Worm (Caenorhabditis elegans): ENCODE data around the gene M01B2.12.

Gene M01B2.12

ce11 chrV:15303625-15304024, 39.6 kb upstream of the M01B2.12 start, which contains the start of gene srx-48:
Gene srx-48, minus strand, starts transcription at chrV:15303725.
- TF ChIP-seq lin-14 (GFP tag; optimal IDR thresholded peaks at IDR 0.05) (no peak), pax-3 (tag; optimal IDR thresholded peaks at IDR 0.05) (peak; percentile 67)

ce11 chrV:15298597-15298996, 34.6 kb upstream of the M01B2.12 start, which contains the start of gene cpr-3:
Gene cpr-3, minus strand, starts transcription at chrV:15298700.
- TF ChIP-seq ceh-63 (GFP tag; optimal IDR thresholded peaks at IDR 0.05): no peak
- TF ChIP-seq mep-1 (tag; optimal IDR thresholded peaks at IDR 0.05): no peak
- TF ChIP-seq lin-35 (GFP tag; optimal IDR thresholded peaks at IDR 0.05): no peak
- no peak for TF ChIP-seq fkh-4 (tag; optimal IDR thresholded peaks at IDR 0.05; ENCODE audit: borderline replicate concordance)
- TF ChIP-seq hlh-4 (tag; optimal IDR thresholded peaks at IDR 0.05): no peak
- TF ChIP-seq elt-2 (tag; optimal IDR thresholded peaks at IDR 0.05): peak; percentile 100
- TF ChIP-seq nhr-77 (tag; optimal IDR thresholded peaks at IDR 0.05): no peak
- no peak for TF ChIP-seq nhr-47 (tag; optimal IDR thresholded peaks at IDR 0.05)
- TF ChIP-seq ceh-88 (GFP tag; IDR thresholded peaks at IDR 0.05): no peak
- no peak for TF ChIP-seq ama-1 (optimal IDR thresholded peaks at IDR 0.05)
- TF ChIP-seq sptf-1 (tag; optimal IDR thresholded peaks at IDR 0.05): no peak
- TF ChIP-seq lin-13 (GFP tag; optimal IDR thresholded peaks at IDR 0.05): no peak
- no peak for TF ChIP-seq irx-1 (tag; optimal IDR thresholded peaks at IDR 0.05)
- no peak for TF ChIP-seq F16B12.6 (tag; optimal IDR thresholded peaks at IDR 0.05)
- no peak for TF ChIP-seq nhr-19 (GFP tag; conservative IDR thresholded peaks at IDR 0.05)
- no peak for TF ChIP-seq xbp-1 (tag; optimal IDR thresholded peaks at IDR 0.05)
- TF ChIP-seq ets-5 (GFP tag; IDR thresholded peaks at IDR 0.05): no peak
- no peak for TF ChIP-seq nhr-76 (tag; optimal IDR thresholded peaks at IDR 0.05)
- TF ChIP-seq vab-15 (tag; optimal IDR thresholded peaks at IDR 0.05): no peak
- no peak for TF ChIP-seq zag-1 (tag; optimal IDR thresholded peaks at IDR 0.05)
- TF ChIP-seq egl-27 (tag; optimal IDR thresholded peaks at IDR 0.05): no peak
- TF ChIP-seq nhr-71 (tag; optimal IDR thresholded peaks at IDR 0.05): peak; percentile 30
- TF ChIP-seq fkh-8 (tag; optimal IDR thresholded peaks at IDR 0.05): no peak
- no peak for TF ChIP-seq unc-62 (GFP tag; optimal IDR thresholded peaks at IDR 0.05)
- TF ChIP-seq aly-2 (tag; optimal IDR thresholded peaks at IDR 0.05): no peak
- no peak for TF ChIP-seq pag-3 (tag; optimal IDR thresholded peaks at IDR 0.05; ENCODE audit: borderline replicate concordance, insufficient read depth)
- TF ChIP-seq ztf-11 (tag; optimal IDR thresholded peaks at IDR 0.05): no peak
- TF ChIP-seq unc-130 (tag; optimal IDR thresholded peaks at IDR 0.05): no peak
- TF ChIP-seq dsc-1 (tag; optimal IDR thresholded peaks at IDR 0.05): no peak
- TF ChIP-seq elt-3 (tag; optimal IDR thresholded peaks at IDR 0.05): no peak
- no peak for TF ChIP-seq snpc-4 (tag; optimal IDR thresholded peaks at IDR 0.05)
- TF ChIP-seq sox-4 (tag; optimal IDR thresholded peaks at IDR 0.05): no peak
- no peak for TF ChIP-seq skn-1 (tag; optimal IDR thresholded peaks at IDR 0.05)
- no peak for TF ChIP-seq hlh-17 (GFP tag; optimal IDR thresholded peaks at IDR 0.05; ENCODE audit: borderline replicate concordance)
- TF ChIP-seq unc-86 (tag; optimal IDR thresholded peaks at IDR 0.05): no peak
- TF ChIP-seq jun-1 (tag; optimal IDR thresholded peaks at IDR 0.05): peak; percentile 75
- no peak for TF ChIP-seq lin-15B (tag; optimal IDR thresholded peaks at IDR 0.05)
- TF ChIP-seq hpl-2 (GFP tag; optimal IDR thresholded peaks at IDR 0.05): no peak
- TF ChIP-seq ces-1 (GFP tag; optimal IDR thresholded peaks at IDR 0.05): no peak
- no peak for TF ChIP-seq unc-98 (GFP tag; IDR thresholded peaks at IDR 0.05)
- peak; percentile 52 for TF ChIP-seq nhr-20 (tag; optimal IDR thresholded peaks at IDR 0.05)
- no peak for TF ChIP-seq mdl-1 (tag; optimal IDR thresholded peaks at IDR 0.05)
- no peak for TF ChIP-seq nhr-85 (tag)
- no peak for TF ChIP-seq nhr-12 (tag; optimal IDR thresholded peaks at IDR 0.05)
- TF ChIP-seq nhr-90 (tag; optimal IDR thresholded peaks at IDR 0.05; ENCODE audit: poor library complexity): peak; percentile 19
- no peak for TF ChIP-seq blmp-1 (tag; optimal IDR thresholded peaks at IDR 0.05)
- no peak for TF ChIP-seq ceh-8 (GFP tag; optimal IDR thresholded peaks at IDR 0.05)
- TF ChIP-seq isw-1 (GFP tag; IDR thresholded peaks at IDR 0.05): no peak
- TF ChIP-seq snu-23 (GFP tag; optimal IDR thresholded peaks at IDR 0.05): no peak
- no peak for TF ChIP-seq ztf-4 (tag; optimal IDR thresholded peaks at IDR 0.05)
